Fruit fly (Drosophila melanogaster): ENCODE results near the gene CG11247.

dm6 chr3L:21700052-21700451, 28.6 kb downstream of the CG11247 start:
- TF ChIP-seq fu2 (GFP tag; optimal IDR thresholded peaks at IDR 0.05) (no peak), gro (GFP tag; optimal IDR thresholded peaks at IDR 0.05) (no peak), dmrt11E (tag; optimal IDR thresholded peaks at IDR 0.05) (no peak)
